Worm (Caenorhabditis elegans) whole organism, L1 larva: Measurements from ENCODE around the gene srt-50.

ENCODE experiments used
- C16A3.4 ChIP-seq: fragments of 150-350 bp; optimal IDR thresholded peaks from 2 replicates; lab custom pipeline; 2014; ENCODE audit warnings: missing biosample characterization, missing genetic modification characterization
- F16B12.6 ChIP-seq: fragments of 150-350 bp; optimal IDR thresholded peaks from 2 replicates; lab custom pipeline; 2014; ENCODE audit warnings: missing biosample characterization, missing genetic modification characterization
- Y116A8C.19 ChIP-seq: sonication (generic microtip); optimal IDR thresholded peaks from 2 replicates; lab custom pipeline; 2016; ENCODE audit warnings: missing compliant biosample characterization, missing genetic modification characterization, borderline replicate concordance
- alr-1 ChIP-seq: fragments of 200-800 bp; sonication (Bioruptor generic); optimal IDR thresholded peaks from 2 replicates; lab custom pipeline; 2018; ENCODE audit warnings: borderline replicate concordance, mild to moderate bottlenecking, missing genetic modification characterization, missing compliant biosample characterization
- blmp-1 ChIP-seq: fragments of 150-350 bp; optimal IDR thresholded peaks from 2 replicates; lab custom pipeline; 2014; ENCODE audit warnings: missing biosample characterization, missing genetic modification characterization
- ceh-82 ChIP-seq, 3 experiments: fragments of 150-350 bp in 1 of 3; sonication (generic microtip) in 2 of 3; optimal IDR thresholded peaks; 2 replicates each; lab custom pipeline; 2014 to 2017; ENCODE audit warnings: missing biosample characterization in 3 of 3, missing genetic modification characterization in 3 of 3
- ceh-90 ChIP-seq: sonication (generic microtip); optimal IDR thresholded peaks from 2 replicates; lab custom pipeline; 2016; ENCODE audit warnings: missing genetic modification characterization, missing compliant biosample characterization
- dpl-1 ChIP-seq, 3 experiments: fragments of 150-350 bp in 2 of 3; sonication (generic microtip) in 1 of 3; optimal IDR thresholded peaks; 2 replicates each; lab custom pipeline; 2014 to 2017; ENCODE audit warnings: missing biosample characterization in 3 of 3, missing genetic modification characterization in 3 of 3, missing genetic modification reagents in 3 of 3
- dsc-1 ChIP-seq: sonication (generic microtip); optimal IDR thresholded peaks from 2 replicates; lab custom pipeline; 2016; ENCODE audit warnings: mild to moderate bottlenecking, missing genetic modification characterization, missing compliant biosample characterization
- efl-1 ChIP-seq, 4 experiments: fragments of 150-350 bp; optimal IDR thresholded peaks in 3 of 4; peaks in 1 of 4; 1 replicate in 1 of 4; 2 replicates in 3 of 4; lab custom pipeline; 2014; ENCODE audit warnings: missing biosample characterization in 2 of 4, missing genetic modification characterization in 2 of 4, missing genetic modification reagents in 2 of 4
- efl-3 ChIP-seq: fragments of 200-800 bp; sonication (Bioruptor generic); optimal IDR thresholded peaks from 2 replicates; lab custom pipeline; 2018; ENCODE audit warnings: mild to moderate bottlenecking, missing genetic modification characterization, missing compliant biosample characterization
- fkh-10 ChIP-seq: sonication (generic microtip); optimal IDR thresholded peaks from 2 replicates; lab custom pipeline; 2017; ENCODE audit warnings: missing biosample characterization, missing genetic modification reagents, missing genetic modification characterization
- hpl-2 ChIP-seq: fragments of 150-350 bp; optimal IDR thresholded peaks from 2 replicates; lab custom pipeline; 2014; ENCODE audit warnings: missing biosample characterization, missing genetic modification reagents, missing genetic modification characterization
- irx-1 ChIP-seq: sonication (generic microtip); optimal IDR thresholded peaks from 2 replicates; lab custom pipeline; 2016; ENCODE audit warnings: missing genetic modification characterization, missing compliant biosample characterization
- isw-1 ChIP-seq: fragments of 200-800 bp; sonication (Bioruptor generic); IDR thresholded peaks from 2 replicates; pipeline ENCODE4 v1.3.6; 2022; ENCODE audit warnings: missing genetic modification characterization, missing compliant biosample characterization
- lin-15B ChIP-seq: fragments of 150-350 bp; sonication (generic microtip); optimal IDR thresholded peaks from 3 replicates; lab custom pipeline; 2014; ENCODE audit warnings: missing biosample characterization, missing genetic modification characterization
- lin-35 ChIP-seq, 2 experiments: fragments of 150-350 bp; optimal IDR thresholded peaks; 2 replicates each; lab custom pipeline; 2014; ENCODE audit warnings: missing biosample characterization in 2 of 2, missing genetic modification characterization in 2 of 2, missing genetic modification reagents in 2 of 2
- lsy-2 ChIP-seq, 2 experiments: fragments of 150-350 bp; optimal IDR thresholded peaks; 2 replicates each; lab custom pipeline; 2014; ENCODE audit warnings: missing biosample characterization in 2 of 2, missing genetic modification characterization in 2 of 2
- mab-9 ChIP-seq: fragments of 200-800 bp; sonication (Bioruptor generic); IDR thresholded peaks from 2 replicates; pipeline ENCODE4 v1.3.6; 2022; ENCODE audit warnings: missing genetic modification reagents, missing genetic modification characterization, missing compliant biosample characterization
- mdl-1 ChIP-seq, 2 experiments: fragments of 150-350 bp; optimal IDR thresholded peaks; 2 replicates each; lab custom pipeline; 2014 to 2017; ENCODE audit warnings: missing biosample characterization in 2 of 2, missing genetic modification characterization in 2 of 2, inconsistent platforms in 1 of 2
- mep-1 ChIP-seq: fragments of 150-350 bp; optimal IDR thresholded peaks from 2 replicates; lab custom pipeline; 2014; ENCODE audit warnings: missing biosample characterization, missing genetic modification characterization
- nhr-12 ChIP-seq: sonication (generic microtip); optimal IDR thresholded peaks from 2 replicates; lab custom pipeline; 2017; ENCODE audit warnings: missing biosample characterization, missing genetic modification characterization
- nhr-20 ChIP-seq: sonication (generic microtip); optimal IDR thresholded peaks from 2 replicates; lab custom pipeline; 2016; ENCODE audit warnings: mild to moderate bottlenecking, missing genetic modification characterization, missing compliant biosample characterization
- nhr-28 ChIP-seq: fragments of 150-350 bp; optimal IDR thresholded peaks from 2 replicates; lab custom pipeline; 2014; ENCODE audit warnings: missing biosample characterization, missing genetic modification characterization
- nhr-47 ChIP-seq: sonication (generic microtip); optimal IDR thresholded peaks from 2 replicates; lab custom pipeline; 2016; ENCODE audit warnings: mild to moderate bottlenecking, missing genetic modification characterization, moderate library complexity, missing compliant biosample characterization
- nhr-71 ChIP-seq: sonication (generic microtip); optimal IDR thresholded peaks from 2 replicates; lab custom pipeline; 2016; ENCODE audit warnings: mild to moderate bottlenecking, missing genetic modification characterization, moderate library complexity, missing compliant biosample characterization
- nhr-85 ChIP-seq: sonication (generic microtip); peaks from one replicate; lab custom pipeline; 2016; ENCODE audit warnings: missing genetic modification characterization, inconsistent platforms, missing compliant biosample characterization
- nhr-90 ChIP-seq: sonication (generic microtip); optimal IDR thresholded peaks from 2 replicates; lab custom pipeline; 2016; ENCODE audit warnings: mild to moderate bottlenecking, missing genetic modification characterization, missing compliant biosample characterization; ENCODE audit not compliant: poor library complexity
- pax-3 ChIP-seq: fragments of 200-800 bp; sonication (Bioruptor generic); optimal IDR thresholded peaks from 2 replicates; lab custom pipeline; 2018; ENCODE audit warnings: mild to moderate bottlenecking, missing genetic modification characterization, moderate library complexity, missing compliant biosample characterization
- snu-23 ChIP-seq: sonication (generic microtip); optimal IDR thresholded peaks from 2 replicates; lab custom pipeline; 2016; ENCODE audit warnings: missing genetic modification characterization, missing compliant biosample characterization
- sup-37 ChIP-seq: fragments of 200-800 bp; sonication (Bioruptor generic); optimal IDR thresholded peaks from 2 replicates; lab custom pipeline; 2018; ENCODE audit warnings: mild to moderate bottlenecking, missing genetic modification characterization, missing compliant biosample characterization
- swsn-7 ChIP-seq: sonication (generic microtip); optimal IDR thresholded peaks from 2 replicates; lab custom pipeline; 2016; ENCODE audit warnings: missing genetic modification characterization, missing compliant biosample characterization
- xbp-1 ChIP-seq: sonication (generic microtip); optimal IDR thresholded peaks from 2 replicates; lab custom pipeline; 2016; ENCODE audit warnings: missing genetic modification characterization, missing compliant biosample characterization

srt-50 gene

ce11 chrIV:15027334-15027733 is 47.2 kb upstream of the srt-50 start:
- TF ChIP-seq Y116A8C.19 (tag; lab: Kevin White, UChicago) (no peak), irx-1 (tag; lab: Kevin White, UChicago) (no peak), isw-1 (GFP tag; lab: Robert Waterston, UW) (no peak), nhr-12 (no peak), efl-1 (optimal IDR thresholded peaks at IDR 0.05; lab: Kevin White, UChicago) (no peak), efl-1 (GFP tag; optimal IDR thresholded peaks at IDR 0.05 in 1 of 2; lab: Kevin White, UChicago) (peak in 1 of 2 experiments; percentile 25), sup-37 (no peak)
- TF ChIP-seq, all 84 proteins: peak for 1

ce11 chrIV:15027884-15028283 is 46.6 kb upstream of the srt-50 start:
- peak in 1 of 3 experiments; percentile 9 for TF ChIP-seq dpl-1 (GFP tag; optimal IDR thresholded peaks at IDR 0.05; lab: Kevin White, UChicago)
- TF ChIP-seq nhr-90 (tag; lab: Kevin White, UChicago) = no peak
- no peak for TF ChIP-seq efl-1 (optimal IDR thresholded peaks at IDR 0.05; lab: Kevin White, UChicago)
- TF ChIP-seq efl-1 (GFP tag; optimal IDR thresholded peaks at IDR 0.05 in 1 of 2; lab: Kevin White, UChicago) = peak; percentile 34 to 40

DNA sequence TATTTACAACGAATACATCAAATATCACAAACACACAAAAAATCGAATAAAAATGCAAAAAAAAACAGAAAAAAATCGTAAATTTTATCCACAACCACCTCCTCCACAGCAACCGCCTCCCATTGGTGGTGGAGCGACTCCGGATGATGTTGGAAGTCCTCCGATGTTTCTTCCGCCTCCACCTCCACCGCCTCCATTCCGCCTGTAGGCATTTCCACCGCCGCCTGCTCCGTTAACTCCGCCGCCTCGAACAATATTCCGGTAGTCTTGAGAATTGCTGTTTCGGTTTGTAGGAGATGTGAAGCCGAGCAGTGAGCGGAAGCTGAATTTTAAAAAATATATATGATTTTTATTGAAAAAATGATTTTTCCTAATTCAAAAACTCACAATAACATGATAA is 46.1 kb upstream of the srt-50 start:
- TF ChIP-seq nhr-28 (no peak), efl-1 (optimal IDR thresholded peaks at IDR 0.05; lab: Kevin White, UChicago) (no peak), efl-1 (GFP tag; optimal IDR thresholded peaks at IDR 0.05 in 1 of 2; lab: Kevin White, UChicago) (peak in 1 of 2 experiments; percentile 43), alr-1 (tag; lab: Kevin White, UChicago) (peak; percentile 79)

ce11 chrIV:15028891-15029290 is 45.6 kb upstream of the srt-50 start, which contains the start of gene Y41E3.8:
TSS of gene Y41E3.8 (minus strand) at chrIV:15028978.
- TF ChIP-seq mep-1 (tag; lab: Kevin White, UChicago) (peak; percentile 74), mab-9 (no peak), dpl-1 (GFP tag; optimal IDR thresholded peaks at IDR 0.05; lab: Kevin White, UChicago) (peak; percentile 39 to 82 (median 72)), pax-3 (tag; lab: Kevin White, UChicago) (no peak), dsc-1 (peak; percentile 3), hpl-2 (no peak), nhr-20 (tag; lab: Kevin White, UChicago) (peak; percentile 23), lin-35 (GFP tag; optimal IDR thresholded peaks at IDR 0.05; lab: Kevin White, UChicago) (peak; percentile 56 to 81), nhr-71 (tag; lab: Kevin White, UChicago) (peak; percentile 43), swsn-7 (tag; lab: Kevin White, UChicago) (peak; percentile 31), efl-3 (no peak), efl-1 (optimal IDR thresholded peaks at IDR 0.05; lab: Kevin White, UChicago) (peak; percentile 66 to 69), efl-1 (GFP tag; optimal IDR thresholded peaks at IDR 0.05 in 1 of 2; lab: Kevin White, UChicago) (peak; percentile 79 to 97), mdl-1 (tag; optimal IDR thresholded peaks at IDR 0.05; lab: Kevin White, UChicago) (peak in 1 of 2 experiments; percentile 43), snu-23 (GFP tag; lab: Kevin White, UChicago) (peak; percentile 49), blmp-1 (tag; lab: Kevin White, UChicago) (peak; percentile 53), nhr-47 (tag; lab: Kevin White, UChicago) (peak; percentile 32), nhr-85 (tag; lab: Kevin White, UChicago) (peak; percentile 35), F16B12.6 (peak; percentile 89), ceh-90 (tag; lab: Kevin White, UChicago) (no peak), xbp-1 (tag; lab: Kevin White, UChicago) (peak; percentile 89), fkh-10 (GFP tag; lab: Kevin White, UChicago) (no peak), lin-15B (tag; lab: Kevin White, UChicago) (peak; percentile 16), C16A3.4 (tag; lab: Kevin White, UChicago) (peak; percentile 23), ceh-82 (tag; optimal IDR thresholded peaks at IDR 0.05; lab: Kevin White, UChicago) (peak in 1 of 3 experiments; percentile 10), lsy-2 (tag; optimal IDR thresholded peaks at IDR 0.05; lab: Kevin White, UChicago) (peak; percentile 29 to 63)

ce11 chrIV:15029565-15029964 is 44.9 kb upstream of the srt-50 start:
- TF ChIP-seq nhr-90 (tag; lab: Kevin White, UChicago) = no peak
